Worm (Caenorhabditis elegans) whole organism, L2 larva: ENCODE measurements around the gene F59B8.1.

ENCODE experiments used
- C34F6.9 ChIP-seq: fragments of 150-350 bp; optimal IDR thresholded peaks from 2 replicates; lab custom pipeline; 2014; ENCODE audit warnings: missing biosample characterization, missing genetic modification characterization
- F13H6.1 ChIP-seq: sonication (generic microtip); optimal IDR thresholded peaks from 2 replicates; lab custom pipeline; 2016; ENCODE audit warnings: missing genetic modification characterization, missing compliant biosample characterization
- R02D3.7 ChIP-seq: fragments of 150-350 bp; optimal IDR thresholded peaks from 2 replicates; lab custom pipeline; 2014; ENCODE audit warnings: missing biosample characterization, missing genetic modification characterization
- Y55F3AM.14 ChIP-seq: fragments of 200-800 bp; sonication (Bioruptor generic); optimal IDR thresholded peaks from 2 replicates; lab custom pipeline; 2018; ENCODE audit warnings: mild to moderate bottlenecking, missing genetic modification characterization, missing compliant biosample characterization
- ZK546.5 ChIP-seq: sonication (generic microtip); optimal IDR thresholded peaks from 2 replicates; lab custom pipeline; 2017; ENCODE audit warnings: missing biosample characterization, missing genetic modification characterization
- alr-1 ChIP-seq: fragments of 150-350 bp; optimal IDR thresholded peaks from 2 replicates; lab custom pipeline; 2014; ENCODE audit warnings: missing biosample characterization, missing genetic modification characterization
- aly-2 ChIP-seq: fragments of 150-350 bp; optimal IDR thresholded peaks from 2 replicates; lab custom pipeline; 2014; ENCODE audit warnings: missing biosample characterization, missing genetic modification characterization
- ama-1 ChIP-seq: fragments of 150-350 bp; optimal IDR thresholded peaks from 2 replicates; lab custom pipeline; 2018; ENCODE audit warnings: inconsistent platforms
- blmp-1 ChIP-seq: sonication (generic microtip); optimal IDR thresholded peaks from 2 replicates; lab custom pipeline; 2017; ENCODE audit warnings: missing genetic modification characterization, mild to moderate bottlenecking, missing compliant biosample characterization, antibody characterized with exemption, moderate library complexity; ENCODE audit not compliant: insufficient read depth
- ceh-16 ChIP-seq: fragments of 150-350 bp; optimal IDR thresholded peaks from 2 replicates; lab custom pipeline; 2014; ENCODE audit warnings: missing biosample characterization, missing genetic modification characterization
- ceh-82 ChIP-seq: fragments of 150-350 bp; optimal IDR thresholded peaks from 2 replicates; lab custom pipeline; 2014; ENCODE audit warnings: missing biosample characterization, missing genetic modification characterization
- crh-2 ChIP-seq: sonication (generic microtip); optimal IDR thresholded peaks from 2 replicates; lab custom pipeline; 2017; ENCODE audit warnings: missing biosample characterization, missing genetic modification characterization
- dmd-4 ChIP-seq: sonication (generic microtip); optimal IDR thresholded peaks from 2 replicates; lab custom pipeline; 2017; ENCODE audit warnings: missing biosample characterization, missing genetic modification characterization
- egl-27 ChIP-seq: sonication (generic microtip); optimal IDR thresholded peaks from 3 replicates; lab custom pipeline; 2017; ENCODE audit warnings: missing biosample characterization, missing genetic modification reagents, missing genetic modification characterization
- elt-1 ChIP-seq: fragments of 150-350 bp; optimal IDR thresholded peaks from 2 replicates; lab custom pipeline; 2014; ENCODE audit warnings: missing biosample characterization, missing genetic modification characterization
- elt-3 ChIP-seq: sonication (generic microtip); optimal IDR thresholded peaks from 2 replicates; lab custom pipeline; 2017; ENCODE audit warnings: missing biosample characterization, missing genetic modification characterization
- fos-1 ChIP-seq: fragments of 150-350 bp; optimal IDR thresholded peaks from 2 replicates; lab custom pipeline; 2014; ENCODE audit warnings: missing biosample characterization, missing genetic modification characterization
- gmeb-1 ChIP-seq: fragments of 150-350 bp; optimal IDR thresholded peaks from 2 replicates; lab custom pipeline; 2014; ENCODE audit warnings: missing biosample characterization, missing genetic modification characterization
- lin-11 ChIP-seq: fragments of 150-350 bp; sonication (generic microtip); optimal IDR thresholded peaks from 2 replicates; lab custom pipeline; 2014; ENCODE audit warnings: missing biosample characterization, missing genetic modification characterization, inconsistent platforms, mixed read lengths
- lin-13 ChIP-seq: fragments of 150-350 bp; optimal IDR thresholded peaks from 2 replicates; lab custom pipeline; 2014; ENCODE audit warnings: missing biosample characterization, missing genetic modification reagents, missing genetic modification characterization
- lin-39 ChIP-seq: fragments of 150-350 bp; optimal IDR thresholded peaks from 2 replicates; lab custom pipeline; 2014; ENCODE audit warnings: missing biosample characterization, missing genetic modification reagents, missing genetic modification characterization
- lsy-2 ChIP-seq, 2 experiments: fragments of 150-350 bp in 1 of 2; sonication (generic microtip) in 1 of 2; optimal IDR thresholded peaks; 2 replicates each; lab custom pipeline; 2014 to 2017; ENCODE audit warnings: missing biosample characterization in 2 of 2, missing genetic modification characterization in 2 of 2
- mab-5 ChIP-seq: fragments of 150-350 bp; optimal IDR thresholded peaks from 2 replicates; lab custom pipeline; 2014; ENCODE audit warnings: missing biosample characterization, missing genetic modification characterization
- mbf-1 ChIP-seq: sonication (generic microtip); optimal IDR thresholded peaks from 2 replicates; lab custom pipeline; 2017; ENCODE audit warnings: missing biosample characterization, missing genetic modification characterization
- mdl-1 ChIP-seq, 2 experiments: fragments of 150-350 bp in 1 of 2; sonication (generic microtip) in 1 of 2; optimal IDR thresholded peaks; 2 replicates each; lab custom pipeline; 2017; ENCODE audit warnings: missing biosample characterization in 2 of 2, missing genetic modification characterization in 2 of 2
- nhr-10 ChIP-seq: sonication (generic microtip); optimal IDR thresholded peaks from 2 replicates; lab custom pipeline; 2017; ENCODE audit warnings: missing biosample characterization, missing genetic modification characterization
- nhr-11 ChIP-seq: fragments of 150-350 bp; optimal IDR thresholded peaks from 2 replicates; lab custom pipeline; 2014; ENCODE audit warnings: missing biosample characterization, missing genetic modification characterization
- nhr-12 ChIP-seq: fragments of 150-350 bp; optimal IDR thresholded peaks from 2 replicates; lab custom pipeline; 2014; ENCODE audit warnings: missing biosample characterization, missing genetic modification characterization
- nhr-129 ChIP-seq: fragments of 150-350 bp; optimal IDR thresholded peaks from 2 replicates; lab custom pipeline; 2014; ENCODE audit warnings: missing biosample characterization, missing genetic modification characterization
- nhr-21 ChIP-seq: fragments of 150-350 bp; optimal IDR thresholded peaks from 2 replicates; lab custom pipeline; 2014; ENCODE audit warnings: missing biosample characterization, missing genetic modification characterization
- nhr-23 ChIP-seq: fragments of 150-350 bp; optimal IDR thresholded peaks from 2 replicates; lab custom pipeline; 2014; ENCODE audit warnings: missing biosample characterization, missing genetic modification reagents, missing genetic modification characterization
- nhr-237 ChIP-seq: fragments of 150-350 bp; optimal IDR thresholded peaks from 2 replicates; lab custom pipeline; 2014; ENCODE audit warnings: missing biosample characterization, missing genetic modification characterization
- nhr-25 ChIP-seq: fragments of 150-350 bp; sonication (generic microtip); optimal IDR thresholded peaks from 3 replicates; lab custom pipeline; 2014; ENCODE audit warnings: missing biosample characterization, missing genetic modification characterization
- nhr-6 ChIP-seq: fragments of 150-350 bp; optimal IDR thresholded peaks from 2 replicates; lab custom pipeline; 2014; ENCODE audit warnings: missing biosample characterization, missing genetic modification characterization
- nhr-77 ChIP-seq: fragments of 150-350 bp; optimal IDR thresholded peaks from 2 replicates; lab custom pipeline; 2014; ENCODE audit warnings: missing biosample characterization, missing genetic modification characterization
- peb-1 ChIP-seq: fragments of 150-350 bp; optimal IDR thresholded peaks from 2 replicates; lab custom pipeline; 2014; ENCODE audit warnings: missing biosample characterization, missing genetic modification characterization
- sem-4 ChIP-seq: fragments of 150-350 bp; optimal IDR thresholded peaks from 2 replicates; lab custom pipeline; 2014; ENCODE audit warnings: missing biosample characterization, missing genetic modification reagents, missing genetic modification characterization
- skn-1 ChIP-seq: sonication (generic microtip); optimal IDR thresholded peaks from 2 replicates; lab custom pipeline; 2017; ENCODE audit warnings: missing biosample characterization, missing genetic modification characterization
- sma-3 ChIP-seq: sonication (generic microtip); optimal IDR thresholded peaks from 2 replicates; lab custom pipeline; 2016; ENCODE audit warnings: missing genetic modification reagents, missing genetic modification characterization, missing compliant biosample characterization
- sma-9 ChIP-seq, 2 experiments: fragments of 150-350 bp in 1 of 2; sonication (generic microtip) in 1 of 2; optimal IDR thresholded peaks; 2 replicates each; lab custom pipeline; 2014 to 2016; ENCODE audit warnings: missing genetic modification characterization in 2 of 2, mild to moderate bottlenecking in 1 of 2, missing biosample characterization in 1 of 2, missing compliant biosample characterization in 1 of 2, missing genetic modification reagents in 1 of 2, moderate library complexity in 1 of 2
- snpc-4 ChIP-seq: fragments of 150-350 bp; optimal IDR thresholded peaks from 2 replicates; lab custom pipeline; 2014; ENCODE audit warnings: missing biosample characterization, missing genetic modification characterization
- unc-39 ChIP-seq: fragments of 150-350 bp; optimal IDR thresholded peaks from 2 replicates; lab custom pipeline; 2014; ENCODE audit warnings: missing biosample characterization, missing genetic modification characterization
- unc-55 ChIP-seq: fragments of 150-350 bp; sonication (generic microtip); optimal IDR thresholded peaks from 3 replicates; lab custom pipeline; 2014; ENCODE audit warnings: missing biosample characterization, missing genetic modification reagents, missing genetic modification characterization
- unc-62 ChIP-seq: fragments of 150-350 bp; optimal IDR thresholded peaks from 2 replicates; lab custom pipeline; 2014; ENCODE audit warnings: missing biosample characterization, missing genetic modification reagents, missing genetic modification characterization
- zag-1 ChIP-seq: fragments of 150-350 bp; optimal IDR thresholded peaks from 2 replicates; lab custom pipeline; 2014; ENCODE audit warnings: missing biosample characterization, missing genetic modification characterization
- ztf-1 ChIP-seq: fragments of 200-800 bp; sonication (Bioruptor generic); conservative IDR thresholded peaks from 2 replicates; pipeline ENCODE4 v1.3.6; 2022; ENCODE audit warnings: missing genetic modification characterization, missing compliant biosample characterization
- ztf-11 ChIP-seq: sonication (generic microtip); optimal IDR thresholded peaks from 2 replicates; lab custom pipeline; 2017; ENCODE audit warnings: missing biosample characterization, missing genetic modification characterization
- ztf-4 ChIP-seq: fragments of 150-350 bp; optimal IDR thresholded peaks from 2 replicates; lab custom pipeline; 2014; ENCODE audit warnings: missing biosample characterization, missing genetic modification characterization

Gene F59B8.1

DNA sequence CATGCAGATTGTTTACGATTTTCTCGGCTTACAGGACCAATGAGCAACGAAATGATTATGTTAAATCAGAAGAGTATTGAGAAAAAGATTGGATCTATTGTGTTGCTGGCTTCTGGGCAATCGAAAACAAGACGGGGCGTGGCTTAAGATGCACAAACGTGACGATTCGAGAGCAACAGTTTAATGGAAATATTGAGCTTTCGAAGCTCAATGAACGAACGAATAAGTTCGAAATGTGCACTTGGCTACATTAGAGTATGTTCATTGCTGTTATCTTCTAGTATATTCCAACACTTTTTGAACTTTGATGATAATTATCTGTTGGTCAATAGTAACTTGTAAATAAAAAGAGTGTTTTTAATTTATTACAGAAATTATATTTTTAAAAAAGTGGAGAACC is 17.3 kb downstream of the F59B8.1 start, which contains the start of gene hsp-12.3:
TSS of gene hsp-12.3 (minus strand) at position 101 of the 400 bp plus-strand sequence.
- no peak for TF ChIP-seq fos-1 (tag; lab: Kevin White, UChicago)
- TF ChIP-seq ztf-4 (tag; lab: Kevin White, UChicago) = no peak
- TF ChIP-seq lin-11 = no peak
- TF ChIP-seq lin-13 (GFP tag; lab: Kevin White, UChicago) = no peak
- no peak for TF ChIP-seq Y55F3AM.14 (GFP tag; lab: Kevin White, UChicago)
- no peak for TF ChIP-seq mbf-1
- no peak for TF ChIP-seq dmd-4 (tag; lab: Kevin White, UChicago)
- no peak for TF ChIP-seq C34F6.9 (tag; lab: Kevin White, UChicago)
- TF ChIP-seq egl-27 = no peak
- TF ChIP-seq nhr-25 (tag; lab: Kevin White, UChicago) = no peak
- no peak for TF ChIP-seq zag-1 (tag; lab: Kevin White, UChicago)
- TF ChIP-seq nhr-6 = no peak
- no peak for TF ChIP-seq nhr-10 (tag; lab: Kevin White, UChicago)
- no peak for TF ChIP-seq skn-1
- TF ChIP-seq sem-4 (tag; lab: Kevin White, UChicago) = no peak
- no peak for TF ChIP-seq aly-2 (tag; lab: Kevin White, UChicago)
- no peak for TF ChIP-seq peb-1
- TF ChIP-seq nhr-12 (tag; lab: Kevin White, UChicago) = no peak
- no peak for TF ChIP-seq lin-39

DNA sequence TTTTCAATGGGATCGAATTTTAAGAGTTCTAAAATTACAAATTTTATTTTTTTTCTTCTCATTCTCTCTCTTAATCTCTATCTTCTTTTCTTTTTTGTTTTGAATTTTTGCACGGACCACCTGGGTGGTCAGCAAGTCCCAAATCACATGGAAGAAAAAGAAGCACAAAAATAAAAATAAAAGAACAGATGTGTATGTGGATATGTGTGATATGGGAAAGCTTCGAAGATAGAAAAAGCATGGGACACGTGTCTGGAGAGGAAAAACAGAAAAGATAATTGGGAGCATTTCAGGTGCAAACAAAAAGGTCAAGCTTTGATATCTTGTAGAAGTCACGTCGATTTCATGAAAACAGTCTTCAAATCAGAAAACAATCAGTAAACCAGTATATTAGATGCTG is 19.1 kb downstream of the F59B8.1 start, which contains the start of gene hsp-12.6:
TSS of gene hsp-12.6 (minus strand) at position 20 of the 400 bp plus-strand sequence.
- TF ChIP-seq mbf-1 (no peak), unc-55 (no peak), zag-1 (tag; lab: Kevin White, UChicago) (no peak), sma-9 (GFP tag; optimal IDR thresholded peaks at IDR 0.05; lab: Kevin White, UChicago) (peak; percentile 69), sma-9 (tag; optimal IDR thresholded peaks at IDR 0.05; lab: Kevin White, UChicago) (no peak), elt-3 (tag; lab: Kevin White, UChicago) (no peak), nhr-237 (no peak), nhr-12 (tag; lab: Kevin White, UChicago) (no peak), nhr-6 (no peak), skn-1 (no peak), nhr-10 (tag; lab: Kevin White, UChicago) (no peak), crh-2 (no peak), ceh-82 (tag; lab: Kevin White, UChicago) (no peak), ama-1 (lab: Kevin White, UChicago) (no peak), peb-1 (no peak), nhr-11 (no peak), dmd-4 (tag; lab: Kevin White, UChicago) (no peak), nhr-25 (tag; lab: Kevin White, UChicago) (no peak), R02D3.7 (tag; lab: Kevin White, UChicago) (no peak), unc-39 (tag; lab: Kevin White, UChicago) (no peak), lin-13 (GFP tag; lab: Kevin White, UChicago) (no peak), Y55F3AM.14 (GFP tag; lab: Kevin White, UChicago) (no peak), ztf-4 (tag; lab: Kevin White, UChicago) (no peak), ZK546.5 (no peak), aly-2 (tag; lab: Kevin White, UChicago) (no peak), ztf-11 (no peak), lsy-2 (tag; optimal IDR thresholded peaks at IDR 0.05; lab: Kevin White, UChicago) (peak in 1 of 2 experiments; percentile 33), C34F6.9 (tag; lab: Kevin White, UChicago) (peak; percentile 9), sem-4 (tag; lab: Kevin White, UChicago) (no peak), egl-27 (no peak), ztf-1 (no peak), nhr-21 (no peak), fos-1 (tag; lab: Kevin White, UChicago) (no peak), alr-1 (tag; lab: Kevin White, UChicago) (no peak), nhr-129 (tag; lab: Kevin White, UChicago) (peak; percentile 60), mdl-1 (tag; optimal IDR thresholded peaks at IDR 0.05; lab: Kevin White, UChicago) (no peak), ceh-16 (tag; lab: Kevin White, UChicago) (no peak), blmp-1 (tag; lab: Kevin White, UChicago) (no peak), unc-62 (no peak), nhr-77 (tag; lab: Kevin White, UChicago) (no peak), F13H6.1 (peak; percentile 47), lin-11 (no peak), sma-3 (GFP tag; lab: Kevin White, UChicago) (no peak), nhr-23 (no peak), mab-5 (tag; lab: Kevin White, UChicago) (no peak), gmeb-1 (tag; lab: Kevin White, UChicago) (no peak), snpc-4 (tag; lab: Kevin White, UChicago) (peak; percentile 32), elt-1 (no peak), lin-39 (no peak)
